Worm (Caenorhabditis elegans) whole organism, early embryonic: ENCODE data around the gene col-166.

Experiments
- B0310.2 ChIP-seq: sonication (generic microtip); optimal IDR thresholded peaks from 2 replicates; lab custom pipeline; 2016; ENCODE audit warnings: mild to moderate bottlenecking, missing genetic modification characterization, missing compliant biosample characterization
- ama-1 ChIP-seq: fragments of 150-350 bp; optimal IDR thresholded peaks from 2 replicates; lab custom pipeline; 2014
- ceh-13 ChIP-seq: fragments of 200-800 bp; sonication (Bioruptor generic); optimal IDR thresholded peaks from 2 replicates; lab custom pipeline; 2018; ENCODE audit warnings: mild to moderate bottlenecking, missing genetic modification characterization, missing compliant biosample characterization
- ceh-36 ChIP-seq: sonication (generic microtip); optimal IDR thresholded peaks from 2 replicates; lab custom pipeline; 2016; ENCODE audit warnings: missing genetic modification characterization, inconsistent platforms, missing compliant biosample characterization
- flt-1 ChIP-seq: fragments of 200-800 bp; sonication (Bioruptor generic); IDR thresholded peaks from 2 replicates; pipeline ENCODE4 v1.3.6; 2022; ENCODE audit warnings: missing genetic modification characterization, missing compliant biosample characterization
- hmbx-1 ChIP-seq: sonication (generic microtip); optimal IDR thresholded peaks from 2 replicates; lab custom pipeline; 2016; ENCODE audit warnings: mild to moderate bottlenecking, missing genetic modification characterization, missing compliant biosample characterization
- hnd-1 ChIP-seq: sonication (generic microtip); optimal IDR thresholded peaks from 2 replicates; lab custom pipeline; 2016; ENCODE audit warnings: missing genetic modification characterization, missing compliant biosample characterization
- sea-1 ChIP-seq: fragments of 200-800 bp; sonication (Bioruptor generic); conservative IDR thresholded peaks from 2 replicates; pipeline ENCODE4 v1.3.6; 2022; ENCODE audit warnings: missing genetic modification characterization, missing compliant biosample characterization
- tbx-37 ChIP-seq: fragments of 200-800 bp; sonication (Bioruptor generic); conservative IDR thresholded peaks from 2 replicates; pipeline ENCODE4 v1.3.6; 2022; ENCODE audit warnings: missing genetic modification reagents, missing genetic modification characterization, missing compliant biosample characterization
- tra-4 ChIP-seq: sonication (generic microtip); optimal IDR thresholded peaks from 2 replicates; lab custom pipeline; 2017; ENCODE audit warnings: missing genetic modification characterization, missing compliant biosample characterization

DNA sequence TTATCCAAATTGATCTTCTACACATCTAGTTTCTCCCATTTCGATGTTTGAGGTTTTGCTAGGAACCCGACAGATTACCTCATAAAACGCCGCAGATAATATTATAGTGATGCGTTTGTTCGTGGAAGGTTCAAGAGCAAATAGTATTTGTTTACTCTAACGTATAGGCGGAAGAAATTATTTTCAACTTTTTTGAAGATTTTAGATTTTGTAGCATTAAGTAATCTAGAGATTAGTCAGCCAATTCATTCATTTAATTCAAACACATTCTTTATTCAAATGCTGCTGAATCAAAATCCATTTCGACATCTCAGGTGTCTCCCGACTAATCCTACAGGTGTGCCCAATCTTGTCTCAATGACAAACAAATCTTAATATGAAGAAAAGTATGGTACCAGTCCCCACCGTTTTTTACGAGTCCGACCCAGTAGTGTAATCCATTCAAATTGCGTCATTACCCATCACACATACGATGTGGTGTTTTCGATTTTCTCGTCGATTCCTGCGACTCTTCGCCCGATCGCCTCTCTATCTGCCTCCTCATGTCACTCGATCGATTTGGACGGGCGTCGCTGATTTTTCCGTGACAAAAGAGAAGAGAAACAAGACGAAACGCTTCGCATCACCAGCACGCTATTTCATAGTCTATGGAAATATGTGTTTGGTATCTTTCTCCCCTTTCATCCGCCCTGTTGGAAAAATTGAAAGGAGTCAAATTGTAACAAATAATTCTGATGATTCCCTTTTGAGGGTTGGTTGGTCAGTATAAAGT lies 25.7 kb upstream of the col-166 start:
- no peak for TF ChIP-seq B0310.2 (tag; lab: Kevin White, UChicago)
- TF ChIP-seq ama-1 = no peak
- TF ChIP-seq sea-1 (GFP tag; lab: Robert Waterston, UW) = peak; percentile 56; the same call in 1 of the 2 replicates
- no peak for TF ChIP-seq ceh-13
- TF ChIP-seq flt-1 (GFP tag; lab: Robert Waterston, UW) = no peak
- TF ChIP-seq hmbx-1 (tag; lab: Kevin White, UChicago) = no peak
- TF ChIP-seq ceh-36 (tag; lab: Kevin White, UChicago) = peak; percentile 24
- no peak for TF ChIP-seq hnd-1 (tag; lab: Kevin White, UChicago)
- no peak for TF ChIP-seq tbx-37 (GFP tag; lab: Robert Waterston, UW)
- TF ChIP-seq tra-4 (tag; lab: Kevin White, UChicago) = no peak
